Fruit fly (Drosophila melanogaster): ENCODE measurements around the gene Non2.

Gene Non2

dm6 chr3L:2766269-2767088, at the start of gene Non2, which contains the start of gene Mrtf:
Gene Non2, plus strand, starts transcription at chr3L:2766999.
Gene Mrtf, minus strand, starts transcription at chr3L:2766536.
- TF ChIP-seq Rel (GFP tag; optimal IDR thresholded peaks at IDR 0.05), result no peak
- peak; percentile 2 for TF ChIP-seq Rel (tag; optimal IDR thresholded peaks at IDR 0.05)
- peak; percentile 62 for TF ChIP-seq Sp1 (GFP tag; optimal IDR thresholded peaks at IDR 0.05)
- no peak for TF ChIP-seq dl (GFP tag; optimal IDR thresholded peaks at IDR 0.05; ENCODE audit: insufficient read depth in 1 of 2, partially characterized antibody in 2 of 2)
- TF ChIP-seq brk (GFP tag; optimal IDR thresholded peaks at IDR 0.05), result no peak
- no peak for TF ChIP-seq Dif (GFP tag; optimal IDR thresholded peaks at IDR 0.05; ENCODE audit: partially characterized antibody)
- no peak for TF ChIP-seq Abd-B (GFP tag; optimal IDR thresholded peaks at IDR 0.05)
- peak; percentile 58 for TF ChIP-seq CG9705 (GFP tag; optimal IDR thresholded peaks at IDR 0.05)
- TF ChIP-seq sv (GFP tag; optimal IDR thresholded peaks at IDR 0.05), result peak; percentile 61
- peak; percentile 67 for TF ChIP-seq Jra (GFP tag; optimal IDR thresholded peaks at IDR 0.05)
- peak; percentile 26 for TF ChIP-seq dmrt93B (GFP tag; optimal IDR thresholded peaks at IDR 0.05)
- TF ChIP-seq Myc (optimal IDR thresholded peaks at IDR 0.05), result peak; percentile 93
- no peak for TF ChIP-seq Dfd (GFP tag; optimal IDR thresholded peaks at IDR 0.05)
- TF ChIP-seq GATAd (GFP tag; optimal IDR thresholded peaks at IDR 0.05), result peak; percentile 18
- TF ChIP-seq Hr83 (GFP tag; optimal IDR thresholded peaks at IDR 0.05; ENCODE audit: poor library complexity, severe bottlenecking), result peak; percentile 53
- TF ChIP-seq jim (GFP tag; optimal IDR thresholded peaks at IDR 0.05), result peak; percentile 37
- peak; percentile 29 for TF ChIP-seq psq (GFP tag; optimal IDR thresholded peaks at IDR 0.05)
- no peak for TF ChIP-seq sage (GFP tag; optimal IDR thresholded peaks at IDR 0.05)
- TF ChIP-seq foxo (GFP tag; optimal IDR thresholded peaks at IDR 0.05), result peak in 1 of 2 experiments; percentile 70
- no peak for TF ChIP-seq usp (GFP tag; optimal IDR thresholded peaks at IDR 0.05)
- TF ChIP-seq Vsx2 (GFP tag; optimal IDR thresholded peaks at IDR 0.05; ENCODE audit: partially characterized antibody), result no peak
- no peak for TF ChIP-seq Hr78 (GFP tag; optimal IDR thresholded peaks at IDR 0.05)
- TF ChIP-seq tai (GFP tag; optimal IDR thresholded peaks at IDR 0.05), result no peak
- TF ChIP-seq rgr (GFP tag; optimal IDR thresholded peaks at IDR 0.05), result peak; percentile 62
- peak; percentile 27 for TF ChIP-seq br (GFP tag; optimal IDR thresholded peaks at IDR 0.05)
- no peak for TF ChIP-seq CG32264 (GFP tag; optimal IDR thresholded peaks at IDR 0.05)
- no peak for TF ChIP-seq pan (optimal IDR thresholded peaks at IDR 0.05)
- peak; percentile 79 for TF ChIP-seq woc (GFP tag; optimal IDR thresholded peaks at IDR 0.05)
- TF ChIP-seq h (GFP tag; optimal IDR thresholded peaks at IDR 0.05), result peak; percentile 53
- TF ChIP-seq fru (GFP tag; optimal IDR thresholded peaks at IDR 0.05), result peak; percentile 49
- no peak for TF ChIP-seq lola (GFP tag; optimal IDR thresholded peaks at IDR 0.05)
- TF ChIP-seq OdsH (GFP tag; optimal IDR thresholded peaks at IDR 0.05), result peak; percentile 47
- TF ChIP-seq HLH106 (tag; optimal IDR thresholded peaks at IDR 0.05), result peak; percentile 64
- peak; percentile 65 for TF ChIP-seq ey (GFP tag; optimal IDR thresholded peaks at IDR 0.05)
- TF ChIP-seq Mio (GFP tag; optimal IDR thresholded peaks at IDR 0.05), result peak; percentile 12
- no peak for TF ChIP-seq CrebA (GFP tag; optimal IDR thresholded peaks at IDR 0.05; ENCODE audit: borderline replicate concordance)
- peak; percentile 67 for TF ChIP-seq Hnf4 (GFP tag; optimal IDR thresholded peaks at IDR 0.05)
- TF ChIP-seq dsf (GFP tag; optimal IDR thresholded peaks at IDR 0.05; ENCODE audit: borderline replicate concordance), result peak; percentile 36
- no peak for TF ChIP-seq N (GFP tag; optimal IDR thresholded peaks at IDR 0.05)

dm6 chr3L:2727023-2727422, 39.8 kb upstream of the Non2 start:
- no peak for TF ChIP-seq sage (GFP tag; optimal IDR thresholded peaks at IDR 0.05)
- TF ChIP-seq Hr83 (GFP tag; optimal IDR thresholded peaks at IDR 0.05; ENCODE audit: poor library complexity, severe bottlenecking), result no peak
- no peak for TF ChIP-seq CrebA (GFP tag; optimal IDR thresholded peaks at IDR 0.05; ENCODE audit: borderline replicate concordance)
- no peak for TF ChIP-seq OdsH (GFP tag; optimal IDR thresholded peaks at IDR 0.05)
- TF ChIP-seq ey (GFP tag; optimal IDR thresholded peaks at IDR 0.05), result no peak
